Worm (Caenorhabditis elegans) whole organism, mixed stage, embryonic: ENCODE results near the gene rpl-11.1.
"Not testable (repeated sequence)": the region's sequence is repeated elsewhere in the genome, so short reads cannot be mapped to it uniquely, and the experiment has no call there.

Experiments
- elt-3 ChIP-seq: fragments of 150-350 bp; optimal IDR thresholded peaks from 2 replicates; lab custom pipeline; 2014; ENCODE audit warnings: missing biosample characterization, missing genetic modification characterization
- nhr-28 ChIP-seq: fragments of 150-350 bp; optimal IDR thresholded peaks from 2 replicates; lab custom pipeline; 2014; ENCODE audit warnings: missing biosample characterization, missing genetic modification characterization

ce11 chrV:3558744-3559143 lies 27.1 kb downstream of the rpl-11.1 start, which contains the start of gene T24A6.1:
- TF ChIP-seq nhr-28, elt-3 (tag; lab: Kevin White, UChicago): not testable (repeated sequence)
